Worm (Caenorhabditis elegans) whole organism, L2 larva: ENCODE results near the gene C08F11.1.
"Not testable (repeated sequence)": the region's sequence is repeated elsewhere in the genome, so short reads cannot be mapped to it uniquely, and the experiment has no call there.

Experiments
- F13H6.1 ChIP-seq: sonication (generic microtip); optimal IDR thresholded peaks from 2 replicates; lab custom pipeline; 2016; ENCODE audit warnings: missing genetic modification characterization, missing compliant biosample characterization
- R02D3.7 ChIP-seq: fragments of 150-350 bp; optimal IDR thresholded peaks from 2 replicates; lab custom pipeline; 2014; ENCODE audit warnings: missing biosample characterization, missing genetic modification characterization
- ama-1 ChIP-seq: fragments of 150-350 bp; optimal IDR thresholded peaks from 2 replicates; lab custom pipeline; 2018; ENCODE audit warnings: inconsistent platforms
- dmd-4 ChIP-seq: sonication (generic microtip); optimal IDR thresholded peaks from 2 replicates; lab custom pipeline; 2017; ENCODE audit warnings: missing biosample characterization, missing genetic modification characterization
- elt-3 ChIP-seq: sonication (generic microtip); optimal IDR thresholded peaks from 2 replicates; lab custom pipeline; 2017; ENCODE audit warnings: missing biosample characterization, missing genetic modification characterization
- lin-11 ChIP-seq: fragments of 150-350 bp; sonication (generic microtip); optimal IDR thresholded peaks from 2 replicates; lab custom pipeline; 2014; ENCODE audit warnings: missing biosample characterization, missing genetic modification characterization, inconsistent platforms, mixed read lengths
- lin-13 ChIP-seq: fragments of 150-350 bp; optimal IDR thresholded peaks from 2 replicates; lab custom pipeline; 2014; ENCODE audit warnings: missing biosample characterization, missing genetic modification reagents, missing genetic modification characterization
- lin-39 ChIP-seq: fragments of 150-350 bp; optimal IDR thresholded peaks from 2 replicates; lab custom pipeline; 2014; ENCODE audit warnings: missing biosample characterization, missing genetic modification reagents, missing genetic modification characterization
- nhr-23 ChIP-seq: fragments of 150-350 bp; optimal IDR thresholded peaks from 2 replicates; lab custom pipeline; 2014; ENCODE audit warnings: missing biosample characterization, missing genetic modification reagents, missing genetic modification characterization
- skn-1 ChIP-seq: sonication (generic microtip); optimal IDR thresholded peaks from 2 replicates; lab custom pipeline; 2017; ENCODE audit warnings: missing biosample characterization, missing genetic modification characterization
- unc-39 ChIP-seq: fragments of 150-350 bp; optimal IDR thresholded peaks from 2 replicates; lab custom pipeline; 2014; ENCODE audit warnings: missing biosample characterization, missing genetic modification characterization
- unc-55 ChIP-seq: fragments of 150-350 bp; sonication (generic microtip); optimal IDR thresholded peaks from 3 replicates; lab custom pipeline; 2014; ENCODE audit warnings: missing biosample characterization, missing genetic modification reagents, missing genetic modification characterization
- zag-1 ChIP-seq: fragments of 150-350 bp; optimal IDR thresholded peaks from 2 replicates; lab custom pipeline; 2014; ENCODE audit warnings: missing biosample characterization, missing genetic modification characterization
- ztf-11 ChIP-seq: sonication (generic microtip); optimal IDR thresholded peaks from 2 replicates; lab custom pipeline; 2017; ENCODE audit warnings: missing biosample characterization, missing genetic modification characterization

DNA sequence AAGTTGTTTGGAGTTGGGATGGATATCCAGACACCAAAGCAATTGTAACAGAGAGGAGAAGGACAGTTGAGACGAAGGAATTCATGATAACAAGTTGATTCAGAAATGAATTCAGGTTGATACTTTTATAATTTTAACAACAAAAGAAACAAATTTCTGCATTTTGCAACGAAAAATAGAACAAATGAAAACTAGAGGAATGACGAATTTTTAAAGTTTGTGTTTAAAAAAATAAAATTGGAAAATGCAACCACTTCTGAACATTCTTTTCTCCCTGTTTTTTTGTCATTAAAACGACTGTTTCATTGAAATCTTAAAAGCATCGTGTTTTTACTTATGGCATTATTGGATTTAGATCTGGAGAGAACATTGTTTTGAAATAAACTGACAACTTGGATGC, 27.8 kb downstream of the C08F11.1 start, which contains the start of gene C08F11.12:
- not testable (repeated sequence) for TF ChIP-seq lin-39; zag-1 (tag; lab: Kevin White, UChicago); F13H6.1 (tag; lab: Kevin White, UChicago); dmd-4 (tag; lab: Kevin White, UChicago); unc-55 (GFP tag; lab: Kevin White, UChicago); unc-39; skn-1; elt-3 (tag; lab: Kevin White, UChicago); lin-11 (tag; lab: Kevin White, UChicago); nhr-23; ama-1 (lab: Kevin White, UChicago); R02D3.7 (tag; lab: Kevin White, UChicago); lin-13 (GFP tag; lab: Kevin White, UChicago); ztf-11 (tag; lab: Kevin White, UChicago)
